Worm (Caenorhabditis elegans): ENCODE data around the gene F58E6.4.
A peak's percentile ranks its signal among the peaks of the same experiment; 100 is the strongest.

F58E6.4 gene

ce11 chrV:9733920-9734454, 16.2 kb downstream of the F58E6.4 start, which contains the start of gene cal-7:
cal-7 (plus strand) TSS chrV:9734103.
- no peak for TF ChIP-seq lin-14 (GFP tag; optimal IDR thresholded peaks at IDR 0.05)
- TF ChIP-seq aly-2 (tag; optimal IDR thresholded peaks at IDR 0.05) = peak; percentile 10
- TF ChIP-seq vab-15 (tag; optimal IDR thresholded peaks at IDR 0.05) = no peak
- TF ChIP-seq pax-3 (tag; optimal IDR thresholded peaks at IDR 0.05) = no peak
- no peak for TF ChIP-seq ets-5 (GFP tag; IDR thresholded peaks at IDR 0.05)
- TF ChIP-seq aha-1 (tag; optimal IDR thresholded peaks at IDR 0.05) = no peak
- no peak for TF ChIP-seq ceh-8 (GFP tag; optimal IDR thresholded peaks at IDR 0.05)
- TF ChIP-seq nhr-12 (tag; optimal IDR thresholded peaks at IDR 0.05) = no peak
- TF ChIP-seq swsn-7 (tag; optimal IDR thresholded peaks at IDR 0.05) = no peak
- TF ChIP-seq fkh-10 (GFP tag; optimal IDR thresholded peaks at IDR 0.05) = no peak
- TF ChIP-seq mep-1 (tag; optimal IDR thresholded peaks at IDR 0.05) = no peak
- TF ChIP-seq hpl-2 (GFP tag; optimal IDR thresholded peaks at IDR 0.05) = no peak
- no peak for TF ChIP-seq lin-35 (GFP tag; optimal IDR thresholded peaks at IDR 0.05)
- peak; percentile 1 for TF ChIP-seq egl-13 (tag; optimal IDR thresholded peaks at IDR 0.05)
- no peak for TF ChIP-seq ceh-90 (tag; optimal IDR thresholded peaks at IDR 0.05)
- no peak for TF ChIP-seq dpl-1 (GFP tag; optimal IDR thresholded peaks at IDR 0.05)
- TF ChIP-seq C34B4.2 (tag; optimal IDR thresholded peaks at IDR 0.05) = no peak
- TF ChIP-seq tbx-2 (tag; optimal IDR thresholded peaks at IDR 0.05) = no peak
- TF ChIP-seq zag-1 (tag; optimal IDR thresholded peaks at IDR 0.05) = no peak
- no peak for TF ChIP-seq irx-1 (tag; optimal IDR thresholded peaks at IDR 0.05)
- no peak for TF ChIP-seq elt-2 (tag; optimal IDR thresholded peaks at IDR 0.05)
- peak in 1 of 2 experiments; percentile 24 for TF ChIP-seq lsy-2 (tag; optimal IDR thresholded peaks at IDR 0.05)
- no peak for TF ChIP-seq rnt-1 (tag; optimal IDR thresholded peaks at IDR 0.05)
- peak; percentile 35 for TF ChIP-seq ztf-4 (tag; optimal IDR thresholded peaks at IDR 0.05)
- TF ChIP-seq unc-62 (GFP tag; optimal IDR thresholded peaks at IDR 0.05) = no peak
- peak; percentile 5 for TF ChIP-seq nhr-71 (tag; optimal IDR thresholded peaks at IDR 0.05)
- no peak for TF ChIP-seq ces-1 (GFP tag; optimal IDR thresholded peaks at IDR 0.05)
- TF ChIP-seq fkh-8 (tag; optimal IDR thresholded peaks at IDR 0.05) = peak; percentile 2

ce11 chrV:9731852-9732251, 18.4 kb downstream of the F58E6.4 start:
- TF ChIP-seq efl-1 (optimal IDR thresholded peaks at IDR 0.05) = no peak
- peak in 1 of 2 experiments; percentile 90 for TF ChIP-seq efl-1 (GFP tag; optimal IDR thresholded peaks at IDR 0.05 in 1 of 2)
- no peak for TF ChIP-seq nhr-19 (GFP tag; conservative IDR thresholded peaks at IDR 0.05)
- TF ChIP-seq ceh-82 (tag; optimal IDR thresholded peaks at IDR 0.05) = peak in 1 of 3 experiments; percentile 43
- TF ChIP-seq blmp-1 (tag; optimal IDR thresholded peaks at IDR 0.05) = peak; percentile 71
- TF ChIP-seq grh-1 (GFP tag; IDR thresholded peaks at IDR 0.05) = no peak
- peak in 1 of 2 experiments; percentile 37 for TF ChIP-seq lsy-2 (tag; optimal IDR thresholded peaks at IDR 0.05)
- TF ChIP-seq lin-14 (GFP tag; optimal IDR thresholded peaks at IDR 0.05) = peak; percentile 62
- peak; percentile 20 for TF ChIP-seq mep-1 (tag; optimal IDR thresholded peaks at IDR 0.05)

- TF ChIP-seq nhr-28 (tag; optimal IDR thresholded peaks at IDR 0.05) (no peak), nhr-19 (GFP tag; conservative IDR thresholded peaks at IDR 0.05) (peak; percentile 89), zip-4 (GFP tag; optimal IDR thresholded peaks at IDR 0.05) (peak; percentile 67), sox-4 (tag; optimal IDR thresholded peaks at IDR 0.05) (peak; percentile 87), lin-15B (tag; optimal IDR thresholded peaks at IDR 0.05) (peak; percentile 60), nhr-47 (tag; optimal IDR thresholded peaks at IDR 0.05) (peak; percentile 95), blmp-1 (tag; optimal IDR thresholded peaks at IDR 0.05) (peak; percentile 89), nhr-71 (tag; optimal IDR thresholded peaks at IDR 0.05) (peak; percentile 98), ztf-11 (tag; optimal IDR thresholded peaks at IDR 0.05) (peak in 1 of 2 experiments; percentile 82), Y116A8C.19 (tag; optimal IDR thresholded peaks at IDR 0.05; ENCODE audit: borderline replicate concordance) (no peak), ets-5 (GFP tag; IDR thresholded peaks at IDR 0.05) (no peak), egl-27 (tag; optimal IDR thresholded peaks at IDR 0.05) (peak; percentile 84 to 96), C34B4.2 (tag; optimal IDR thresholded peaks at IDR 0.05) (no peak), C16A3.4 (tag; optimal IDR thresholded peaks at IDR 0.05) (peak; percentile 96), efl-1 (optimal IDR thresholded peaks at IDR 0.05) (peak; percentile 82 to 84), efl-1 (GFP tag; optimal IDR thresholded peaks at IDR 0.05 in 1 of 2) (peak; percentile 63 to 95), lin-39 (tag; optimal IDR thresholded peaks at IDR 0.05) (peak; percentile 24), pqm-1 (tag; optimal IDR thresholded peaks at IDR 0.05) (no peak), aha-1 (tag; optimal IDR thresholded peaks at IDR 0.05) (no peak), tbx-2 (tag; optimal IDR thresholded peaks at IDR 0.05) (peak; percentile 97), vab-15 (tag; optimal IDR thresholded peaks at IDR 0.05) (peak; percentile 96), elt-2 (tag; optimal IDR thresholded peaks at IDR 0.05) (peak; percentile 91), nhr-77 (tag; optimal IDR thresholded peaks at IDR 0.05) (peak; percentile 94)
Measured at ce11 chrV:9730743-9731706, 19.2 kb downstream of the F58E6.4 start.

All from whole organism, L1 larva.